Worm (Caenorhabditis elegans): ENCODE results near the gene M110.8.

M110.8 gene

DNA sequence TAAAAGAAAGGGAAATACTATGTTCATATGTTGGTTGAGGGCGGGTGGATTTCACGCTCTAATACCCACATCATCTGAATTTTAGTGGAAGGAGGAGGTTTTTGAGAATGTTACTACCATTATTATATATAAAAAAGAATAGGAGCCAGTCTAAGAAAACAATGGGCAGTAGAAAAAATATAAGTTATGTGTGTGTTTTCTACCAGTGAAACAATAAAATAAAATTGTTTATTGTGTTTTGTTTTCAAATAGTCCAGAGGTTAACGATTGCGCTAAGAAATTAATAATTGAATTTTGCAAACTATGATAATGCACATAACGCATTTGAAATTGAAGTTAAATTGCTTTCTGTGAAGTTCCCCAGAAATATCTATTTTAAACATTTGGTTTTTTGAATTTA lies at the start of gene M110.8:
Gene M110.8, minus strand, starts transcription at position 101 of the 400 bp plus-strand sequence.
- TF ChIP-seq dao-5 (tag; optimal IDR thresholded peaks at IDR 0.05) = no peak
- no peak for TF ChIP-seq W03F9.2 (tag; optimal IDR thresholded peaks at IDR 0.05)
- no peak for TF ChIP-seq him-1 (tag; optimal IDR thresholded peaks at IDR 0.05)

DNA sequence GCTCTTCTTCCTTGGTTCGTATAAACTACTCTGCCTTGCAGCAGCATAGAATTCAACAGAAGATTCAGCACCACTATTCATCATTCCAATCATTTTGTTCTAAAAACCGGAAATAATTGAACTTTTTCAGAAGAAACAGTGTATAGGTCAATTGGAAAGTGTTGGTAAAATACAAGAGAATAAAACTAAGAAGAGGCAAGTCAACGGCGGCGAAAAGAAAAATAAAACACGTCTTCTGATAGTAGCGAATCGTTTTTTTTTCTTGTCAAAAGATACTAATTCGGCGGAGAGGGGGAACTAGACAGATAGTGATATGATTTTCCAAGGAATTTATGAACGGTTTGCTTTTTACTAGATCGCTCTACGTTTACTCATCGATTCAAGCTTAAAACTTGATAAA lies 49.7 kb upstream of the M110.8 start, which contains the start of gene F35C11.6:
Gene F35C11.6, minus strand, starts transcription at position 101 of the 400 bp plus-strand sequence.
- no peak for TF ChIP-seq him-1 (tag; optimal IDR thresholded peaks at IDR 0.05)
- no peak for TF ChIP-seq dao-5 (tag; optimal IDR thresholded peaks at IDR 0.05)
- no peak for TF ChIP-seq W03F9.2 (tag; optimal IDR thresholded peaks at IDR 0.05)

ce11 chrII:8256013-8256412 lies 46.6 kb upstream of the M110.8 start, which contains the start of gene F35C11.7:
TSS of gene F35C11.7 (plus strand) at chrII:8256313.
- TF ChIP-seq dao-5 (tag; optimal IDR thresholded peaks at IDR 0.05) (no peak), W03F9.2 (tag; optimal IDR thresholded peaks at IDR 0.05) (no peak)

- no peak for TF ChIP-seq W03F9.2 (tag; optimal IDR thresholded peaks at IDR 0.05)
- TF ChIP-seq dao-5 (tag; optimal IDR thresholded peaks at IDR 0.05) = no peak
- no peak for TF ChIP-seq him-1 (tag; optimal IDR thresholded peaks at IDR 0.05)
These were observed 43.9 kb upstream of the M110.8 start, which contains the start of gene F35C11.5 for ce11 chrII:8253160-8253793. TSS of gene F35C11.5 (plus strand) at chrII:8253743.

ce11 chrII:8249710-8250109 lies 40.3 kb upstream of the M110.8 start:
- TF ChIP-seq W03F9.2 (tag; optimal IDR thresholded peaks at IDR 0.05) (no peak), him-1 (tag; optimal IDR thresholded peaks at IDR 0.05) (no peak)

ce11 chrII:8248745-8249144 lies 39.4 kb upstream of the M110.8 start, which contains the start of the genes F35C11.2 and F35C11.4:
TSS of gene F35C11.2 (minus strand) at chrII:8248834.
TSS of gene F35C11.4 (plus strand) at chrII:8249004.
- TF ChIP-seq him-1 (tag; optimal IDR thresholded peaks at IDR 0.05) (no peak), W03F9.2 (tag; optimal IDR thresholded peaks at IDR 0.05) (peak; percentile 4)

DNA sequence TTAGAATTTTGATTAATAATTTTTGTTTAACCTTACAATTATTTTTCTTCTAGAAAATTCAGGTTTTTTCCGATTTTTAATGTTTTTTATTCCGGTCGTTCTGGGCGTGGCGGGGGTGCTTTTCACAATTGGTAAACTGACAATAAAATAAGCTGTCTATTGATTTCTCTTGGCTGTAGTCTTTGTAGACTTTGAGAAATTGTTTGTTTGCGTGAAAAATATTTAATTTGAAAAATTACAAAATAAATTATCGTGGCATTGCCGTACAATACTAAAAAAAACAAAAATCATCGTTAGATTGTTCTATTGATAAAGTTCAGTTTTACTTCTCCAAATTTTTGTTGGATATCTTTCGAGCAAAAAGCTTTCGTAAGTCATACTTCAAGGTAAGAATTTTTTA lies 37.1 kb upstream of the M110.8 start, which contains the start of gene F35C11.3:
Gene F35C11.3, plus strand, starts transcription at position 301 of the 400 bp plus-strand sequence.
- TF ChIP-seq dao-5 (tag; optimal IDR thresholded peaks at IDR 0.05) (no peak), W03F9.2 (tag; optimal IDR thresholded peaks at IDR 0.05) (no peak), him-1 (tag; optimal IDR thresholded peaks at IDR 0.05) (no peak)

- TF ChIP-seq W03F9.2 (tag; optimal IDR thresholded peaks at IDR 0.05) (no peak), him-1 (tag; optimal IDR thresholded peaks at IDR 0.05) (no peak), dao-5 (tag; optimal IDR thresholded peaks at IDR 0.05) (no peak)
These were observed 28.8 kb upstream of the M110.8 start, which contains the start of gene nlp-5 for ce11 chrII:8238155-8238554. TSS of gene nlp-5 (plus strand) at chrII:8238455.

ce11 chrII:8232489-8232888 lies 23.1 kb upstream of the M110.8 start, which contains the start of gene M110.7:
TSS of gene M110.7 (plus strand) at chrII:8232789.
- no peak for TF ChIP-seq W03F9.2 (tag; optimal IDR thresholded peaks at IDR 0.05)
- TF ChIP-seq him-1 (tag; optimal IDR thresholded peaks at IDR 0.05) = no peak
- TF ChIP-seq dao-5 (tag; optimal IDR thresholded peaks at IDR 0.05) = no peak

DNA sequence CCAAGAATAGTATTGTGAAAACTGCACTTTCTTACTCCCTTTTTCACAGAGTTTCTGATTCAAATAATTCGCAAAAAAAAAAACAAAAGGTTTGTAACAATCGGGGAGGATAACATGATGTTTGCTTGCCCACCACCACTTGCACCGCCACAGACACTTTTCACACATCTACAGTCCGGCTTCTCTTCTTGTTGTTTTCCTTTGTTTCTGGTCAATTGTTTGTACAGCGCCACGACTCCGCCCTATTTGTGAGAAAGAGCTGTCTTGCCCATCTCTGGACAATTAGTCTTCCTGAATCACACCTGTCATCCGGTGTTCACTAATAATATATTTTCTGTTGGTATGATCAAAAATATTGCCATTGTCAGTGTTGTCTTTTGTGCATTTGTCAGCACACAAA lies 21.6 kb upstream of the M110.8 start, which contains the start of gene M110.9:
Gene M110.9, plus strand, starts transcription at position 301 of the 400 bp plus-strand sequence.
- TF ChIP-seq him-1 (tag; optimal IDR thresholded peaks at IDR 0.05) (no peak), dao-5 (tag; optimal IDR thresholded peaks at IDR 0.05) (no peak), W03F9.2 (tag; optimal IDR thresholded peaks at IDR 0.05) (no peak)

- TF ChIP-seq him-1 (tag; optimal IDR thresholded peaks at IDR 0.05) (no peak), W03F9.2 (tag; optimal IDR thresholded peaks at IDR 0.05) (no peak), dao-5 (tag; optimal IDR thresholded peaks at IDR 0.05) (no peak)
These were observed 17.1 kb upstream of the M110.8 start for ce11 chrII:8226475-8226874.

- TF ChIP-seq him-1 (tag; optimal IDR thresholded peaks at IDR 0.05) = no peak
- TF ChIP-seq W03F9.2 (tag; optimal IDR thresholded peaks at IDR 0.05) = no peak
- no peak for TF ChIP-seq dao-5 (tag; optimal IDR thresholded peaks at IDR 0.05)
These were observed 16.5 kb upstream of the M110.8 start for ce11 chrII:8225914-8226313.

ce11 chrII:8225347-8225746 lies 16.0 kb upstream of the M110.8 start:
- TF ChIP-seq W03F9.2 (tag; optimal IDR thresholded peaks at IDR 0.05) = no peak
- TF ChIP-seq dao-5 (tag; optimal IDR thresholded peaks at IDR 0.05) = no peak
- TF ChIP-seq him-1 (tag; optimal IDR thresholded peaks at IDR 0.05) = no peak

DNA sequence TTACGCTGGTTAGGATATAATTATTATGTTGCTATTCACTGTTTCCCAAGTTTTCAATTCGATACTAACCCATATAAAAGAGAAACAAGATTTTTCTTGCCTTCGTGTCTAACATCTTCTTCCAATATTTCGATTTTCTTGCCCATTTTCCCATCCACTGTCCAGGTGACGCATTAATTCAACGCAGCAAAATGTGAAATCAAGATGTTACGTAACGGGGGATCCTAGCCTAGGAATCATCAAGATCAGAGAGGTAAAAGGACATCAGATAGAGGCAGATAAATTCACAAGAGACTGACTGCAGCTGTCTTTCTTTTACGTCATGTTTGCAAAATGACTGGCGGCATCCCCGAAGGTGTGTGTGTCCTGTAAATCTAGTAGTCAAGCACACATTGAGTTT lies 15.2 kb upstream of the M110.8 start:
- TF ChIP-seq W03F9.2 (tag; optimal IDR thresholded peaks at IDR 0.05) = no peak
- TF ChIP-seq dao-5 (tag; optimal IDR thresholded peaks at IDR 0.05) = no peak
- TF ChIP-seq him-1 (tag; optimal IDR thresholded peaks at IDR 0.05) = no peak

ce11 chrII:8223945-8224344 lies 14.6 kb upstream of the M110.8 start:
- TF ChIP-seq W03F9.2 (tag; optimal IDR thresholded peaks at IDR 0.05) (no peak), dao-5 (tag; optimal IDR thresholded peaks at IDR 0.05) (no peak), him-1 (tag; optimal IDR thresholded peaks at IDR 0.05) (no peak)
